Fruit fly (Drosophila melanogaster) whole organism, embryonic: ENCODE data around the gene CG16710.

ENCODE experiments used
- Bgb ChIP-seq: fragments of 200-800 bp; sonication (Bioruptor generic); IDR thresholded peaks from 2 replicates; pipeline ENCODE4 v1.3.6; 2022; ENCODE audit warnings: missing biosample characterization, missing genetic modification characterization; ENCODE audit not compliant: partially characterized antibody
- CG10462 ChIP-seq: fragments of 200-800 bp; sonication (Bioruptor generic); optimal IDR thresholded peaks from 2 replicates; lab custom pipeline; 2016; ENCODE audit warnings: missing biosample characterization, missing genetic modification characterization
- CG13775 ChIP-seq: fragments of 200-800 bp; sonication (Bioruptor generic); optimal IDR thresholded peaks from 3 replicates; lab custom pipeline; 2017; ENCODE audit warnings: missing biosample characterization, mild to moderate bottlenecking, missing genetic modification characterization
- CG1647 ChIP-seq: fragments of 200-800 bp; sonication (Bioruptor generic); optimal IDR thresholded peaks from 3 replicates; lab custom pipeline; 2016; ENCODE audit warnings: missing biosample characterization, missing genetic modification characterization
- CG17361 ChIP-seq: fragments of 200-800 bp; sonication (Bioruptor generic); IDR thresholded peaks from 3 replicates; pipeline ENCODE4 v1.3.6; 2022; ENCODE audit warnings: missing biosample characterization, missing genetic modification characterization
- CG17912 ChIP-seq: fragments of 200-800 bp; sonication (Bioruptor generic); optimal IDR thresholded peaks from 2 replicates; lab custom pipeline; 2018; ENCODE audit warnings: missing biosample characterization, mild to moderate bottlenecking, missing genetic modification characterization
- CG2116 ChIP-seq: fragments of 200-800 bp; sonication (Bioruptor generic); optimal IDR thresholded peaks from 3 replicates; lab custom pipeline; 2018; ENCODE audit warnings: missing biosample characterization, mild to moderate bottlenecking, missing genetic modification characterization
- CG3065 ChIP-seq: fragments of 200-800 bp; sonication (Bioruptor generic); optimal IDR thresholded peaks from 2 replicates; lab custom pipeline; 2016; ENCODE audit warnings: missing biosample characterization, missing genetic modification characterization
- CG3838 ChIP-seq: fragments of 200-800 bp; sonication (Bioruptor generic); optimal IDR thresholded peaks from 3 replicates; lab custom pipeline; 2016; ENCODE audit warnings: missing biosample characterization, missing genetic modification characterization
- CG3995 ChIP-seq: fragments of 200-800 bp; sonication (Bioruptor generic); optimal IDR thresholded peaks from 3 replicates; lab custom pipeline; 2016; ENCODE audit warnings: missing biosample characterization, missing genetic modification characterization
- CG4282 ChIP-seq: fragments of 200-800 bp; sonication (Bioruptor generic); optimal IDR thresholded peaks from 2 replicates; lab custom pipeline; 2016; ENCODE audit warnings: missing biosample characterization, missing genetic modification characterization
- CG4424 ChIP-seq: fragments of 200-800 bp; sonication (Bioruptor generic); optimal IDR thresholded peaks from 3 replicates; lab custom pipeline; 2016; ENCODE audit warnings: missing biosample characterization, missing genetic modification characterization
- CG7745 ChIP-seq: fragments of 200-800 bp; sonication (Bioruptor generic); optimal IDR thresholded peaks from 2 replicates; lab custom pipeline; 2018; ENCODE audit warnings: missing biosample characterization, mild to moderate bottlenecking, missing genetic modification characterization, moderate library complexity
- CG8290 ChIP-seq, 3 experiments: fragments of 200-800 bp; sonication (Bioruptor generic); optimal IDR thresholded peaks; 2 replicates each; lab custom pipeline; 2016 to 2019; ENCODE audit warnings: missing biosample characterization in 3 of 3, missing genetic modification characterization in 3 of 3, mild to moderate bottlenecking in 2 of 3, moderate library complexity in 1 of 3
- CG8924 ChIP-seq: fragments of 200-800 bp; optimal IDR thresholded peaks from 3 replicates; lab custom pipeline; 2019; ENCODE audit warnings: missing biosample characterization, mild to moderate bottlenecking, missing genetic modification characterization, moderate library complexity
- CG8944 ChIP-seq: fragments of 200-800 bp; sonication (Bioruptor generic); optimal IDR thresholded peaks from 3 replicates; lab custom pipeline; 2016; ENCODE audit warnings: missing biosample characterization, missing genetic modification characterization
- CG9797 ChIP-seq: fragments of 200-800 bp; sonication (Bioruptor generic); optimal IDR thresholded peaks from 3 replicates; lab custom pipeline; 2018; ENCODE audit warnings: missing biosample characterization, mild to moderate bottlenecking, missing genetic modification characterization
- Hmx ChIP-seq: fragments of 200-800 bp; sonication (Bioruptor generic); optimal IDR thresholded peaks from 2 replicates; lab custom pipeline; 2016; ENCODE audit warnings: missing biosample characterization, missing genetic modification characterization
- Lhr ChIP-seq: fragments of 200-800 bp; sonication (Bioruptor generic); optimal IDR thresholded peaks from 3 replicates; lab custom pipeline; 2017; ENCODE audit warnings: mild to moderate bottlenecking, missing biosample characterization, missing genetic modification reagents, missing genetic modification characterization
- Mrtf ChIP-seq: fragments of 200-800 bp; sonication (Bioruptor generic); IDR thresholded peaks from 3 replicates; pipeline ENCODE4 v1.3.6; 2022; ENCODE audit warnings: missing biosample characterization, missing genetic modification characterization
- Myb ChIP-seq: fragments of 200-800 bp; sonication (Bioruptor generic); optimal IDR thresholded peaks from 2 replicates; lab custom pipeline; 2016; ENCODE audit warnings: missing biosample characterization, missing genetic modification characterization
- NK7.1 ChIP-seq: fragments of 200-800 bp; sonication (Bioruptor generic); optimal IDR thresholded peaks from 3 replicates; lab custom pipeline; 2016; ENCODE audit warnings: missing biosample characterization, missing genetic modification characterization
- Pdp1 ChIP-seq, 2 experiments: fragments of 200-800 bp; sonication (Bioruptor generic); optimal IDR thresholded peaks; 3 replicates each; lab custom pipeline; 2016; ENCODE audit warnings: missing biosample characterization in 2 of 2, missing genetic modification characterization in 2 of 2, mild to moderate bottlenecking in 1 of 2, moderate library complexity in 1 of 2
- Sox100B ChIP-seq: fragments of 200-800 bp; sonication (Bioruptor generic); optimal IDR thresholded peaks from 3 replicates; lab custom pipeline; 2018; ENCODE audit warnings: missing biosample characterization, mild to moderate bottlenecking, missing genetic modification characterization
- Sry-δ ChIP-seq: fragments of 200-800 bp; sonication (Bioruptor generic); optimal IDR thresholded peaks from 2 replicates; lab custom pipeline; 2016; ENCODE audit warnings: missing biosample characterization, missing genetic modification characterization
- Tbp ChIP-seq: fragments of >200 bp; optimal IDR thresholded peaks from 2 replicates; lab custom pipeline; 2018; ENCODE audit warnings: missing biosample characterization, missing genetic modification characterization
- az2 ChIP-seq: fragments of 200-800 bp; sonication (Bioruptor generic); optimal IDR thresholded peaks from 3 replicates; lab custom pipeline; 2016; ENCODE audit warnings: missing biosample characterization, missing genetic modification characterization
- bbx ChIP-seq: fragments of 200-800 bp; sonication (Bioruptor generic); IDR thresholded peaks from 2 replicates; pipeline ENCODE4 v1.3.6; 2022; ENCODE audit warnings: missing biosample characterization, missing genetic modification characterization; ENCODE audit not compliant: partially characterized antibody
- bowl ChIP-seq: fragments of 200-800 bp; sonication (Bioruptor generic); IDR thresholded peaks from 2 replicates; pipeline ENCODE4 v1.3.6; 2022; ENCODE audit warnings: missing biosample characterization, missing genetic modification characterization
- crp ChIP-seq, 2 experiments: fragments of 200-800 bp; sonication (Bioruptor generic); optimal IDR thresholded peaks; 2 replicates in 1 of 2; 3 replicates in 1 of 2; lab custom pipeline; 2017; ENCODE audit warnings: missing biosample characterization in 2 of 2, missing genetic modification characterization in 2 of 2, mild to moderate bottlenecking in 1 of 2, moderate library complexity in 1 of 2
- dpn ChIP-seq, 2 experiments: fragments of 200-800 bp; sonication (Bioruptor generic); optimal IDR thresholded peaks; 3 replicates each; lab custom pipeline; 2016; ENCODE audit warnings: missing biosample characterization in 2 of 2, missing genetic modification characterization in 2 of 2
- dysf ChIP-seq: fragments of 200-800 bp; sonication (Bioruptor generic); IDR thresholded peaks from 3 replicates; pipeline ENCODE4 v1.3.6; 2022; ENCODE audit warnings: missing biosample characterization, missing genetic modification characterization
- ewg ChIP-seq: fragments of 200-800 bp; sonication (Bioruptor generic); optimal IDR thresholded peaks from 3 replicates; lab custom pipeline; 2017; ENCODE audit warnings: mild to moderate bottlenecking, missing biosample characterization, missing genetic modification reagents, missing genetic modification characterization
- exex ChIP-seq: fragments of 200-800 bp; sonication (Bioruptor generic); optimal IDR thresholded peaks from 4 replicates; lab custom pipeline; 2018; ENCODE audit warnings: missing biosample characterization, mild to moderate bottlenecking, missing genetic modification characterization, moderate library complexity
- fd3F ChIP-seq: fragments of 200-800 bp; sonication (Bioruptor generic); optimal IDR thresholded peaks from 2 replicates; lab custom pipeline; 2018; ENCODE audit warnings: missing biosample characterization, mild to moderate bottlenecking, missing genetic modification characterization, moderate library complexity
- grau ChIP-seq: fragments of 200-800 bp; optimal IDR thresholded peaks from 3 replicates; lab custom pipeline; 2019; ENCODE audit warnings: missing biosample characterization, mild to moderate bottlenecking, missing genetic modification characterization, moderate library complexity
- hbn ChIP-seq: fragments of 200-800 bp; sonication (Bioruptor generic); IDR thresholded peaks from 2 replicates; pipeline ENCODE4 v1.3.6; 2022; ENCODE audit warnings: missing biosample characterization, missing genetic modification characterization; ENCODE audit not compliant: partially characterized antibody
- her ChIP-seq: fragments of 200-800 bp; sonication (Bioruptor generic); optimal IDR thresholded peaks from 2 replicates; lab custom pipeline; 2016; ENCODE audit warnings: missing biosample characterization, missing genetic modification characterization
- hth ChIP-seq: fragments of >200 bp; optimal IDR thresholded peaks from 2 replicates; lab custom pipeline; 2017; ENCODE audit warnings: inconsistent platforms
- ind ChIP-seq: fragments of 200-800 bp; sonication (Bioruptor generic); optimal IDR thresholded peaks from 3 replicates; lab custom pipeline; 2016; ENCODE audit warnings: missing biosample characterization, missing genetic modification characterization
- jigr1 ChIP-seq: fragments of 200-800 bp; sonication (Bioruptor generic); IDR thresholded peaks from 3 replicates; pipeline ENCODE4 v1.3.6; 2022; ENCODE audit warnings: missing biosample characterization, missing genetic modification characterization
- jing ChIP-seq: fragments of 200-800 bp; sonication (Bioruptor generic); optimal IDR thresholded peaks from 2 replicates; lab custom pipeline; 2018; ENCODE audit warnings: missing biosample characterization, mild to moderate bottlenecking, missing genetic modification characterization
- nerfin-2 ChIP-seq: fragments of 200-800 bp; sonication (Bioruptor generic); IDR thresholded peaks from 2 replicates; pipeline ENCODE4 v1.3.6; 2022; ENCODE audit warnings: missing biosample characterization, missing genetic modification characterization; ENCODE audit not compliant: partially characterized antibody
- row ChIP-seq: fragments of 200-800 bp; sonication (Bioruptor generic); IDR thresholded peaks from 3 replicates; pipeline ENCODE4 v1.3.6; 2022; ENCODE audit warnings: missing biosample characterization, missing genetic modification characterization
- sim ChIP-seq: fragments of 200-800 bp; sonication (Bioruptor generic); IDR thresholded peaks from 2 replicates; pipeline ENCODE4 v1.3.6; 2022; ENCODE audit warnings: missing biosample characterization, missing genetic modification characterization
- stwl ChIP-seq: fragments of 200-800 bp; sonication (Bioruptor generic); optimal IDR thresholded peaks from 3 replicates; lab custom pipeline; 2018; ENCODE audit warnings: missing biosample characterization, mild to moderate bottlenecking, missing genetic modification characterization, moderate library complexity
- tio ChIP-seq: fragments of 200-800 bp; sonication (Bioruptor generic); optimal IDR thresholded peaks from 2 replicates; lab custom pipeline; 2017; ENCODE audit warnings: missing biosample characterization, missing genetic modification characterization, inconsistent platforms
- vfl ChIP-seq: fragments of 200-800 bp; sonication (Bioruptor generic); optimal IDR thresholded peaks from 2 replicates; lab custom pipeline; 2016; ENCODE audit warnings: missing biosample characterization, missing genetic modification characterization
- z ChIP-seq: fragments of 200-800 bp; sonication (Bioruptor generic); IDR thresholded peaks from 3 replicates; pipeline ENCODE4 v1.3.6; 2022; ENCODE audit warnings: missing biosample characterization, missing genetic modification characterization
- zen2 ChIP-seq: fragments of 200-800 bp; sonication (Bioruptor generic); IDR thresholded peaks from 3 replicates; pipeline ENCODE4 v1.3.6; 2022; ENCODE audit warnings: missing biosample characterization, missing genetic modification characterization; ENCODE audit not compliant: partially characterized antibody

CG16710 gene

DNA sequence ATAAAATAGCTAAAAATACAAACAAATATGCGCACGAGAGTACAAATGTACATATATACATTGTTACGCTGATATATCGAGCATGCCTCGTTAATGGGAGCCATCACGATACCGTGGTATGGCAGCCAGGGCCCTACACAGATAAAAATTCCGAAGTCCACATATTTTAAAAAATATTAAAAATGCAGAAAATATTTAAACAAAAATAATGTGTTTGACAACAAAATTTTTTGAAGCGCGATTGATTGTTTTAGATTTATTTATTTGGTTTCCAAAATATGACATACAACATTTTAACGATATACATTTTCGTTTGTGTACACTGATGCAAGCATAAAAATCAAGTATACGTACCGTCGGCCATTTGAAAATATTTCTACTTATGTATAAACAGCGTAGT lies 44.4 kb downstream of the CG16710 start (continued):
- TF ChIP-seq hbn (GFP tag; lab: Robert Waterston, UW), result no peak
- 0 out of 2 replicates have a peak, but pooled peaks have one; percentile 35 for TF ChIP-seq bowl (GFP tag; lab: Robert Waterston, UW)
- TF ChIP-seq vfl, result peak; percentile 81
- peak; percentile 13 for TF ChIP-seq CG3065 (GFP tag; lab: Kevin White, UChicago)
- TF ChIP-seq zen2 (GFP tag; lab: Robert Waterston, UW), result no peak
- peak; percentile 14 for TF ChIP-seq Sry-δ (GFP tag; lab: Kevin White, UChicago)
- peak; percentile 82 for TF ChIP-seq ind (GFP tag; lab: Kevin White, UChicago)
- peak; percentile 42 for TF ChIP-seq Myb (GFP tag; lab: Kevin White, UChicago)
- TF ChIP-seq sim, result no peak
- peak; percentile 42 for TF ChIP-seq NK7.1
- no peak for TF ChIP-seq z (GFP tag; lab: Robert Waterston, UW)
- TF ChIP-seq nerfin-2 (GFP tag; lab: Robert Waterston, UW), result no peak
- peak; percentile 59 for TF ChIP-seq az2
- TF ChIP-seq CG3838 (GFP tag; lab: Kevin White, UChicago), result peak; percentile 30
- TF ChIP-seq fd3F, result peak; percentile 77
- TF ChIP-seq exex (tag; lab: Kevin White, UChicago), result peak; percentile 54
- peak; percentile 65 to 73 for TF ChIP-seq dpn (GFP tag; optimal IDR thresholded peaks at IDR 0.05; lab: Kevin White, UChicago)
- TF ChIP-seq CG9797 (GFP tag; lab: Kevin White, UChicago), result no peak
- TF ChIP-seq Bgb (GFP tag; lab: Robert Waterston, UW), result no peak
- TF ChIP-seq stwl (tag; lab: Kevin White, UChicago), result no peak
- peak; percentile 75 for TF ChIP-seq CG17361 (GFP tag; lab: Robert Waterston, UW)
- TF ChIP-seq CG8944, result peak; percentile 16
- TF ChIP-seq CG3995, result peak; percentile 51
- TF ChIP-seq grau (tag; lab: Kevin White, UChicago), result peak; percentile 87
- no peak for TF ChIP-seq bbx
- TF ChIP-seq CG4424, result peak; percentile 64
- TF ChIP-seq CG8290 (GFP tag; optimal IDR thresholded peaks at IDR 0.05; lab: Kevin White, UChicago), result peak; percentile 21
- peak in 1 of 2 experiments; percentile 24 for TF ChIP-seq CG8290 (tag; optimal IDR thresholded peaks at IDR 0.05; lab: Kevin White, UChicago)
- TF ChIP-seq CG4282 (GFP tag; lab: Kevin White, UChicago), result no peak
- peak; percentile 87 for TF ChIP-seq dysf (GFP tag; lab: Robert Waterston, UW)
- TF ChIP-seq jing, result peak; percentile 22
- TF ChIP-seq Lhr (GFP tag; lab: Kevin White, UChicago), result no peak
- peak; percentile 67; the same call in 1 of the 3 replicates for TF ChIP-seq Mrtf
- peak; percentile 62 for TF ChIP-seq Sox100B (GFP tag; lab: Kevin White, UChicago)
- TF ChIP-seq CG13775 (GFP tag; lab: Kevin White, UChicago), result peak; percentile 81
- no peak for TF ChIP-seq CG17912 (GFP tag; lab: Kevin White, UChicago)
- peak; percentile 87 for TF ChIP-seq row (GFP tag; lab: Robert Waterston, UW)
- TF ChIP-seq ewg (GFP tag; lab: Kevin White, UChicago), result no peak
- TF ChIP-seq Pdp1 (GFP tag; optimal IDR thresholded peaks at IDR 0.05; lab: Kevin White, UChicago), result peak; percentile 67 to 74
- no peak for TF ChIP-seq CG7745 (tag; lab: Kevin White, UChicago)
- TF ChIP-seq Hmx, result peak; percentile 66
- peak; percentile 49 for TF ChIP-seq CG10462
- peak; percentile 65 for TF ChIP-seq CG1647 (GFP tag; lab: Kevin White, UChicago)
- peak in 1 of 2 experiments; percentile 8 for TF ChIP-seq crp (GFP tag; optimal IDR thresholded peaks at IDR 0.05; lab: Kevin White, UChicago)
- TF ChIP-seq Tbp, result no peak
- TF ChIP-seq jigr1 (GFP tag; lab: Robert Waterston, UW), result peak; percentile 60; the same call in 1 of the 3 replicates
- TF ChIP-seq CG8924 (tag; lab: Kevin White, UChicago), result peak; percentile 85
- TF ChIP-seq CG2116 (GFP tag; lab: Kevin White, UChicago), result peak; percentile 31
- TF ChIP-seq tio (GFP tag; lab: Kevin White, UChicago), result peak; percentile 61
- TF ChIP-seq her (GFP tag; lab: Kevin White, UChicago), result peak; percentile 56
- no peak for TF ChIP-seq hth
